Worm (Caenorhabditis elegans): ENCODE measurements around the gene cor-1.

- TF ChIP-seq ekl-4 (GFP tag; IDR thresholded peaks at IDR 0.05) (no peak), dpl-1 (GFP tag; optimal IDR thresholded peaks at IDR 0.05) (no peak), sea-2 (GFP tag; IDR thresholded peaks at IDR 0.05) (no peak), rpc-1 (optimal IDR thresholded peaks at IDR 0.05) (no peak), rpc-1 (tag; optimal IDR thresholded peaks at IDR 0.05) (no peak), unc-62 (GFP tag; optimal IDR thresholded peaks at IDR 0.05) (no peak), attf-3 (GFP tag; conservative IDR thresholded peaks at IDR 0.05) (no peak), ztf-28 (GFP tag; IDR thresholded peaks at IDR 0.05) (no peak)
Measured at ce11 chrIII:10261256-10261655, 12.3 kb downstream of the cor-1 start.
